Fruit fly (Drosophila melanogaster): Measurements from ENCODE around the gene Meltrin.

The Meltrin gene

dm6 chr3R:14654976-14655896, 41.9 kb downstream of the Meltrin start (continued):
- TF ChIP-seq cg (GFP tag; optimal IDR thresholded peaks at IDR 0.05) = peak; percentile 92
- peak; percentile 81 for TF ChIP-seq Myb (GFP tag; optimal IDR thresholded peaks at IDR 0.05)
- TF ChIP-seq pnt (GFP tag; optimal IDR thresholded peaks at IDR 0.05) = peak; percentile 87
- peak; percentile 91 for TF ChIP-seq kni (GFP tag; optimal IDR thresholded peaks at IDR 0.05)
- peak; percentile 95 for TF ChIP-seq CG15269 (tag; optimal IDR thresholded peaks at IDR 0.05)
- TF ChIP-seq Hmr (GFP tag; optimal IDR thresholded peaks at IDR 0.05) = peak; percentile 96
- TF ChIP-seq CG4404 (GFP tag; IDR thresholded peaks at IDR 0.05) = peak; percentile 84
- peak; percentile 91 for TF ChIP-seq lbe (GFP tag; optimal IDR thresholded peaks at IDR 0.05)
- peak; percentile 94 for TF ChIP-seq HmgZ (tag; optimal IDR thresholded peaks at IDR 0.05)
- peak; percentile 87 for TF ChIP-seq Atf3 (GFP tag; optimal IDR thresholded peaks at IDR 0.05)
- TF ChIP-seq hbn (GFP tag; IDR thresholded peaks at IDR 0.05; ENCODE audit: partially characterized antibody) = peak; percentile 30; the same call in 1 of the 2 replicates
- TF ChIP-seq gfzf (GFP tag; optimal IDR thresholded peaks at IDR 0.05) = no peak
- peak; percentile 89 for TF ChIP-seq CG10959 (GFP tag; IDR thresholded peaks at IDR 0.05)
- peak; percentile 80 for TF ChIP-seq Jarid2 (GFP tag; optimal IDR thresholded peaks at IDR 0.05)
- peak; percentile 87 for TF ChIP-seq HmgD (GFP tag; optimal IDR thresholded peaks at IDR 0.05)
- TF ChIP-seq CG10431 (GFP tag; optimal IDR thresholded peaks at IDR 0.05) = peak; percentile 83
- TF ChIP-seq pros (GFP tag; optimal IDR thresholded peaks at IDR 0.05) = peak; percentile 64
- peak; percentile 70 for TF ChIP-seq CG10321 (GFP tag; IDR thresholded peaks at IDR 0.05)
- TF ChIP-seq CG17186 (GFP tag; optimal IDR thresholded peaks at IDR 0.05) = peak; percentile 80
- TF ChIP-seq CG11560 (tag; IDR thresholded peaks at IDR 0.05) = peak; percentile 97
- TF ChIP-seq CG4424 (GFP tag; optimal IDR thresholded peaks at IDR 0.05) = peak; percentile 91
- TF ChIP-seq CG34224 (GFP tag; IDR thresholded peaks at IDR 0.05; ENCODE audit: partially characterized antibody) = peak; percentile 37; the same call in 2 of the 3 replicates
- peak; percentile 71 for TF ChIP-seq CG5245 (GFP tag; optimal IDR thresholded peaks at IDR 0.05)
- peak; percentile 87 for TF ChIP-seq CG31224 (GFP tag; IDR thresholded peaks at IDR 0.05)
- peak; percentile 88 for TF ChIP-seq cato (GFP tag; optimal IDR thresholded peaks at IDR 0.05; ENCODE audit: borderline replicate concordance)
- TF ChIP-seq CG17385 (GFP tag; optimal IDR thresholded peaks at IDR 0.05) = peak; percentile 90
- TF ChIP-seq vvl (GFP tag; IDR thresholded peaks at IDR 0.05) = peak; percentile 96
- TF ChIP-seq usp (GFP tag; optimal IDR thresholded peaks at IDR 0.05) = no peak
- peak; percentile 22 for TF ChIP-seq psq (GFP tag; optimal IDR thresholded peaks at IDR 0.05)
- TF ChIP-seq cwo (GFP tag; optimal IDR thresholded peaks at IDR 0.05) = peak; percentile 92
- peak; percentile 95 for TF ChIP-seq CG1603 (tag; optimal IDR thresholded peaks at IDR 0.05)
- peak; percentile 97 for TF ChIP-seq CG10543 (GFP tag; optimal IDR thresholded peaks at IDR 0.05)
- TF ChIP-seq CG11696 (GFP tag; IDR thresholded peaks at IDR 0.05) = peak; percentile 78
- peak; percentile 93 for TF ChIP-seq CG4328 (GFP tag; optimal IDR thresholded peaks at IDR 0.05)
- TF ChIP-seq gro (GFP tag; optimal IDR thresholded peaks at IDR 0.05) = peak; percentile 94
- TF ChIP-seq ro (GFP tag; IDR thresholded peaks at IDR 0.05) = no peak; the same call in 1 of the 2 replicates
- TF ChIP-seq CG31365 (tag; optimal IDR thresholded peaks at IDR 0.05) = peak; percentile 78
- no peak for TF ChIP-seq lov (optimal IDR thresholded peaks at IDR 0.05)
- peak; percentile 87 for TF ChIP-seq lov (GFP tag; IDR thresholded peaks at IDR 0.05)
- TF ChIP-seq Nf-YB (GFP tag; optimal IDR thresholded peaks at IDR 0.05) = peak; percentile 13
- peak; percentile 53 for TF ChIP-seq Nf-YC (tag; optimal IDR thresholded peaks at IDR 0.05)
- TF ChIP-seq CG8281 (tag; optimal IDR thresholded peaks at IDR 0.05) = peak; percentile 82
- TF ChIP-seq CG17912 (GFP tag; optimal IDR thresholded peaks at IDR 0.05) = peak; percentile 80
- TF ChIP-seq CG10654 (GFP tag; optimal IDR thresholded peaks at IDR 0.05) = peak; percentile 82
- TF ChIP-seq lab (GFP tag; optimal IDR thresholded peaks at IDR 0.05) = peak; percentile 97
- peak; percentile 94 for TF ChIP-seq CG6765 (GFP tag; optimal IDR thresholded peaks at IDR 0.05)
- peak; percentile 89 for TF ChIP-seq NC2α (GFP tag; optimal IDR thresholded peaks at IDR 0.05)
- peak; percentile 94 for TF ChIP-seq CG14441 (GFP tag; IDR thresholded peaks at IDR 0.05)

Measured in whole organism, embryonic.